Fruit fly (Drosophila melanogaster): ENCODE results near the gene CG33783.
A peak's percentile ranks its signal among the peaks of the same experiment; 100 is the strongest.

Gene CG33783

dm6 chr3R:10089171-10089664 is 22.6 kb downstream of the CG33783 start (continued):
- TF ChIP-seq CG34422 (GFP tag; IDR thresholded peaks at IDR 0.05) (peak; percentile 20; the same call in 1 of the 3 replicates), tio (GFP tag; optimal IDR thresholded peaks at IDR 0.05) (no peak), repo (GFP tag; optimal IDR thresholded peaks at IDR 0.05) (no peak), ewg (GFP tag; optimal IDR thresholded peaks at IDR 0.05) (peak; percentile 68), CG1832 (GFP tag; optimal IDR thresholded peaks at IDR 0.05) (peak; percentile 62), ftz-f1 (GFP tag; optimal IDR thresholded peaks at IDR 0.05) (peak; percentile 96), oc (tag; optimal IDR thresholded peaks at IDR 0.05) (peak; percentile 46), CG13287 (GFP tag; IDR thresholded peaks at IDR 0.05; ENCODE audit: partially characterized antibody) (peak; percentile 71), chinmo (GFP tag; IDR thresholded peaks at IDR 0.05; ENCODE audit: partially characterized antibody) (peak; percentile 97; the same call in 3 of the 4 replicates), Antp (GFP tag; optimal IDR thresholded peaks at IDR 0.05) (no peak), unc-4 (GFP tag; IDR thresholded peaks at IDR 0.05; ENCODE audit: partially characterized antibody) (peak; percentile 47), B-H1 (GFP tag; IDR thresholded peaks at IDR 0.05) (no peak), klu (GFP tag; IDR thresholded peaks at IDR 0.05) (peak; percentile 66), CG12769 (tag; optimal IDR thresholded peaks at IDR 0.05) (peak; percentile 17), Eip74EF (GFP tag; optimal IDR thresholded peaks at IDR 0.05) (peak in 1 of 2 experiments; percentile 63), CG17359 (tag; optimal IDR thresholded peaks at IDR 0.05) (no peak), esg (GFP tag; conservative IDR thresholded peaks at IDR 0.05) (no peak), ERR (GFP tag; optimal IDR thresholded peaks at IDR 0.05) (peak; percentile 31), yki (optimal IDR thresholded peaks at IDR 0.05) (peak; percentile 32), D19B (GFP tag; optimal IDR thresholded peaks at IDR 0.05) (no peak), CG10321 (GFP tag; IDR thresholded peaks at IDR 0.05) (peak; percentile 86), zen2 (GFP tag; IDR thresholded peaks at IDR 0.05; ENCODE audit: partially characterized antibody) (0 out of 3 replicates have a peak, but pooled peaks have one; percentile 26), vvl (GFP tag; IDR thresholded peaks at IDR 0.05) (0 out of 2 replicates have a peak, but pooled peaks have one; percentile 5), Trl (optimal IDR thresholded peaks at IDR 0.05) (peak; percentile 90 to 98), Trl (GFP tag; optimal IDR thresholded peaks at IDR 0.05) (peak; percentile 51), nom (GFP tag; optimal IDR thresholded peaks at IDR 0.05) (peak; percentile 25), NC2α (GFP tag; optimal IDR thresholded peaks at IDR 0.05) (no peak), CG4360 (GFP tag; IDR thresholded peaks at IDR 0.05) (no peak), crol (GFP tag; IDR thresholded peaks at IDR 0.05) (no peak), Opbp (GFP tag; IDR thresholded peaks at IDR 0.05; ENCODE audit: partially characterized antibody) (0 out of 3 replicates have a peak, but pooled peaks have one; percentile 18), nerfin-1 (tag; optimal IDR thresholded peaks at IDR 0.05) (no peak), Tbp (GFP tag; optimal IDR thresholded peaks at IDR 0.05) (no peak), CG15073 (GFP tag; optimal IDR thresholded peaks at IDR 0.05) (no peak), Fer1 (GFP tag; optimal IDR thresholded peaks at IDR 0.05) (peak; percentile 8), scrt (GFP tag; optimal IDR thresholded peaks at IDR 0.05) (peak; percentile 70), Deaf1 (tag; optimal IDR thresholded peaks at IDR 0.05) (peak; percentile 3), Adf1 (GFP tag; IDR thresholded peaks at IDR 0.05) (peak; percentile 99)

- TF ChIP-seq D (optimal IDR thresholded peaks at IDR 0.05) (no peak), D (GFP tag; optimal IDR thresholded peaks at IDR 0.05) (no peak), Med (GFP tag) (peak; percentile 8), CG2199 (GFP tag; IDR thresholded peaks at IDR 0.05) (0 out of 3 replicates have a peak, but pooled peaks have one; percentile 12), vvl (GFP tag; IDR thresholded peaks at IDR 0.05) (no peak), CG6254 (GFP tag; optimal IDR thresholded peaks at IDR 0.05) (peak; percentile 94), chinmo (GFP tag; IDR thresholded peaks at IDR 0.05; ENCODE audit: partially characterized antibody) (0 out of 4 replicates have a peak, but pooled peaks have one; percentile 15), CTCF (GFP tag; optimal IDR thresholded peaks at IDR 0.05) (peak; percentile 76)
Measured at dm6 chr3R:10090906-10091305, 24.3 kb downstream of the CG33783 start.
